Worm (Caenorhabditis elegans): Measurements from ENCODE around the gene C27H6.9.

- TF ChIP-seq him-1 (tag; optimal IDR thresholded peaks at IDR 0.05) (no peak), dao-5 (tag; optimal IDR thresholded peaks at IDR 0.05) (no peak), W03F9.2 (tag; optimal IDR thresholded peaks at IDR 0.05) (no peak)
Observed at ce11 chrV:9995791-9996190, 13.1 kb downstream of the C27H6.9 start, which contains the start of gene K08H10.6.
